Fruit fly (Drosophila melanogaster): ENCODE measurements around the gene CG17361.

DNA sequence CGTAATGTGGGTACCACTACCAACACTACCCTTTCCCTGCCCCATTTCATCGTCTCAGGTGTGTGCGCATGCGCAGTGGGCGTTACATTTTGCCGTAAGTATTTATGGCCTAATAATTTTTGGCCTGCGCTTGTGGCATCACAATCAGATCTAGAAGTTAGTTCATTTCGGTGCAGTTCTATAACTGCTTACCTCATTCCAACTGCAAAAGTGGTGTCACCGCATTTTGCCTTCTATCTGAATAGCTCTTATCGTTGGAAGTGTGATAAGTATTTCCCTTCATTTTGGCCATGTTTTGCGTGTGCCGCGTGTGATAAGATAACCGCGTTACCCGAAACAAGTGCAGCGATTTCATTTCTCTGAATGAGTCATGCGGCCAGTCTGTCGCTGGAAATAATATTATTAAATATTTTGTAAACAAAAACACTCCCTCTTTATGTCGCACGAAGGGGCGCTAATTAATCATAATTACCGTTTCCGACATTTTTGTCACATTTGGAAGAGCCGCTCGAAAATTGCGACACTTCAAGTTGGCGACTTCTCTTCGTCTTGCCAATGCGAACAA lies 44.4 kb upstream of the CG17361 start:
- TF ChIP-seq CG16779 (tag; optimal IDR thresholded peaks at IDR 0.05), result no peak
- no peak for TF ChIP-seq spab (GFP tag; optimal IDR thresholded peaks at IDR 0.05)
- TF ChIP-seq Sox102F (GFP tag; optimal IDR thresholded peaks at IDR 0.05), result no peak
- no peak for TF ChIP-seq CG8319 (GFP tag; optimal IDR thresholded peaks at IDR 0.05)
- TF ChIP-seq cyc (GFP tag; optimal IDR thresholded peaks at IDR 0.05), result no peak
- no peak for TF ChIP-seq fd59A (GFP tag; optimal IDR thresholded peaks at IDR 0.05)
- no peak for TF ChIP-seq CG7368 (GFP tag; optimal IDR thresholded peaks at IDR 0.05)
- no peak for TF ChIP-seq Sox14 (GFP tag; optimal IDR thresholded peaks at IDR 0.05)
- no peak for TF ChIP-seq CG10669 (GFP tag; optimal IDR thresholded peaks at IDR 0.05)
- TF ChIP-seq CG6792 (GFP tag; optimal IDR thresholded peaks at IDR 0.05), result no peak

Data from whole organism, prepupa.